Worm (Caenorhabditis elegans) whole organism, L2 larva: Measurements from ENCODE around the gene F07C3.3.

Experiments
- ZK546.5 ChIP-seq: sonication (generic microtip); optimal IDR thresholded peaks from 2 replicates; lab custom pipeline; 2017; ENCODE audit warnings: missing biosample characterization, missing genetic modification characterization
- aly-2 ChIP-seq: fragments of 150-350 bp; optimal IDR thresholded peaks from 2 replicates; lab custom pipeline; 2014; ENCODE audit warnings: missing biosample characterization, missing genetic modification characterization
- blmp-1 ChIP-seq: sonication (generic microtip); optimal IDR thresholded peaks from 2 replicates; lab custom pipeline; 2017; ENCODE audit warnings: missing genetic modification characterization, mild to moderate bottlenecking, missing compliant biosample characterization, antibody characterized with exemption, moderate library complexity; ENCODE audit not compliant: insufficient read depth
- elt-3 ChIP-seq: sonication (generic microtip); optimal IDR thresholded peaks from 2 replicates; lab custom pipeline; 2017; ENCODE audit warnings: missing biosample characterization, missing genetic modification characterization
- lsy-2 ChIP-seq, 2 experiments: fragments of 150-350 bp in 1 of 2; sonication (generic microtip) in 1 of 2; optimal IDR thresholded peaks; 2 replicates each; lab custom pipeline; 2014 to 2017; ENCODE audit warnings: missing biosample characterization in 2 of 2, missing genetic modification characterization in 2 of 2
- mab-5 ChIP-seq: fragments of 150-350 bp; optimal IDR thresholded peaks from 2 replicates; lab custom pipeline; 2014; ENCODE audit warnings: missing biosample characterization, missing genetic modification characterization
- nhr-11 ChIP-seq: fragments of 150-350 bp; optimal IDR thresholded peaks from 2 replicates; lab custom pipeline; 2014; ENCODE audit warnings: missing biosample characterization, missing genetic modification characterization
- nhr-77 ChIP-seq: fragments of 150-350 bp; optimal IDR thresholded peaks from 2 replicates; lab custom pipeline; 2014; ENCODE audit warnings: missing biosample characterization, missing genetic modification characterization
- skn-1 ChIP-seq: sonication (generic microtip); optimal IDR thresholded peaks from 2 replicates; lab custom pipeline; 2017; ENCODE audit warnings: missing biosample characterization, missing genetic modification characterization
- snpc-4 ChIP-seq: fragments of 150-350 bp; optimal IDR thresholded peaks from 2 replicates; lab custom pipeline; 2014; ENCODE audit warnings: missing biosample characterization, missing genetic modification characterization
- unc-62 ChIP-seq: fragments of 150-350 bp; optimal IDR thresholded peaks from 2 replicates; lab custom pipeline; 2014; ENCODE audit warnings: missing biosample characterization, missing genetic modification reagents, missing genetic modification characterization
- zag-1 ChIP-seq: fragments of 150-350 bp; optimal IDR thresholded peaks from 2 replicates; lab custom pipeline; 2014; ENCODE audit warnings: missing biosample characterization, missing genetic modification characterization

ce11 chrV:9249206-9249605 lies 17.0 kb upstream of the F07C3.3 start, which contains the start of gene str-94:
- TF ChIP-seq ZK546.5 (no peak), mab-5 (tag; lab: Kevin White, UChicago) (no peak), blmp-1 (no peak), snpc-4 (no peak), zag-1 (no peak), skn-1 (no peak), nhr-11 (tag; lab: Kevin White, UChicago) (no peak), lsy-2 (tag; optimal IDR thresholded peaks at IDR 0.05; lab: Kevin White, UChicago) (no peak), aly-2 (tag; lab: Kevin White, UChicago) (no peak), unc-62 (GFP tag; lab: Kevin White, UChicago) (no peak), elt-3 (no peak), nhr-77 (tag; lab: Kevin White, UChicago) (no peak)
